Fruit fly (Drosophila melanogaster) whole organism, embryonic: ENCODE measurements around the gene Fatp1.
A peak's percentile ranks its signal among the peaks of the same experiment; 100 is the strongest.

Source experiments
- Atf-2 ChIP-seq: fragments of 200-800 bp; sonication (Bioruptor generic); optimal IDR thresholded peaks from 2 replicates; lab custom pipeline; 2016; ENCODE audit warnings: missing biosample characterization, missing genetic modification characterization
- CG10209 ChIP-seq: fragments of 200-800 bp; sonication (Bioruptor generic); optimal IDR thresholded peaks from 3 replicates; lab custom pipeline; 2017; ENCODE audit warnings: missing biosample characterization, mild to moderate bottlenecking, missing genetic modification characterization, missing genetic modification reagents
- CG10462 ChIP-seq: fragments of 200-800 bp; sonication (Bioruptor generic); optimal IDR thresholded peaks from 2 replicates; lab custom pipeline; 2016; ENCODE audit warnings: missing biosample characterization, missing genetic modification characterization
- CG10979 ChIP-seq: fragments of 200-800 bp; sonication (Bioruptor generic); optimal IDR thresholded peaks from 2 replicates; lab custom pipeline; 2018; ENCODE audit warnings: missing biosample characterization, mild to moderate bottlenecking, missing genetic modification characterization, moderate library complexity
- CG12219 ChIP-seq: fragments of 200-800 bp; sonication (Bioruptor generic); optimal IDR thresholded peaks from 3 replicates; lab custom pipeline; 2018; ENCODE audit warnings: missing biosample characterization, mild to moderate bottlenecking, missing genetic modification characterization
- CG12659 ChIP-seq: fragments of 200-800 bp; sonication (Bioruptor generic); optimal IDR thresholded peaks from 3 replicates; lab custom pipeline; 2017; ENCODE audit warnings: mild to moderate bottlenecking, missing biosample characterization, missing genetic modification reagents, missing genetic modification characterization
- CG13123 ChIP-seq: fragments of 200-800 bp; sonication (Bioruptor generic); optimal IDR thresholded peaks from 2 replicates; lab custom pipeline; 2016; ENCODE audit warnings: missing biosample characterization, missing genetic modification characterization
- CG13296 ChIP-seq: fragments of 200-800 bp; sonication (Bioruptor generic); optimal IDR thresholded peaks from 3 replicates; lab custom pipeline; 2018; ENCODE audit warnings: missing biosample characterization, mild to moderate bottlenecking, missing genetic modification characterization
- CG17612 ChIP-seq: fragments of 200-800 bp; sonication (Bioruptor generic); IDR thresholded peaks from 2 replicates; pipeline ENCODE4 v1.3.6; 2022; ENCODE audit warnings: missing biosample characterization, missing genetic modification characterization
- CG2202 ChIP-seq: fragments of 200-800 bp; sonication (Bioruptor generic); optimal IDR thresholded peaks from 2 replicates; lab custom pipeline; 2018; ENCODE audit warnings: missing biosample characterization, mild to moderate bottlenecking, missing genetic modification characterization
- CG30020 ChIP-seq: fragments of 200-800 bp; optimal IDR thresholded peaks from 2 replicates; lab custom pipeline; 2019; ENCODE audit warnings: missing biosample characterization, mild to moderate bottlenecking, missing genetic modification characterization, moderate library complexity
- CG34422 ChIP-seq: fragments of 200-800 bp; sonication (Bioruptor generic); IDR thresholded peaks from 3 replicates; pipeline ENCODE4 v1.3.6; 2022; ENCODE audit warnings: missing biosample characterization, missing genetic modification characterization
- CG3995 ChIP-seq: fragments of 200-800 bp; sonication (Bioruptor generic); optimal IDR thresholded peaks from 3 replicates; lab custom pipeline; 2016; ENCODE audit warnings: missing biosample characterization, missing genetic modification characterization
- CG42726 ChIP-seq: fragments of 200-800 bp; sonication (Bioruptor generic); IDR thresholded peaks from 2 replicates; pipeline ENCODE4 v1.3.6; 2022; ENCODE audit warnings: missing biosample characterization, missing genetic modification characterization; ENCODE audit not compliant: partially characterized antibody
- CG4404 ChIP-seq: fragments of 200-800 bp; sonication (Bioruptor generic); IDR thresholded peaks from 2 replicates; pipeline ENCODE4 v1.3.6; 2022; ENCODE audit warnings: missing biosample characterization, missing genetic modification characterization
- CG4424 ChIP-seq: fragments of 200-800 bp; sonication (Bioruptor generic); optimal IDR thresholded peaks from 3 replicates; lab custom pipeline; 2016; ENCODE audit warnings: missing biosample characterization, missing genetic modification characterization
- CG4707 ChIP-seq: fragments of 200-800 bp; sonication (Bioruptor generic); optimal IDR thresholded peaks from 2 replicates; lab custom pipeline; 2018; ENCODE audit warnings: missing biosample characterization, mild to moderate bottlenecking, missing genetic modification characterization, moderate library complexity
- CoRest ChIP-seq: fragments of 200-800 bp; sonication (Bioruptor generic); optimal IDR thresholded peaks from 3 replicates; lab custom pipeline; 2018; ENCODE audit warnings: missing biosample characterization, mild to moderate bottlenecking, missing genetic modification characterization, moderate library complexity
- D19A ChIP-seq: fragments of 200-800 bp; optimal IDR thresholded peaks from 3 replicates; lab custom pipeline; 2019; ENCODE audit warnings: missing biosample characterization, mild to moderate bottlenecking, missing genetic modification characterization, moderate library complexity
- Hey ChIP-seq: fragments of 200-800 bp; sonication (Bioruptor generic); optimal IDR thresholded peaks from 3 replicates; lab custom pipeline; 2018; ENCODE audit warnings: missing biosample characterization, mild to moderate bottlenecking, missing genetic modification characterization
- Hr39 ChIP-seq: fragments of >200 bp; optimal IDR thresholded peaks from 2 replicates; lab custom pipeline; 2017
- Hr78 ChIP-seq, 2 experiments: fragments of 200-800 bp in 1 of 2; fragments of >200 bp in 1 of 2; sonication (Bioruptor generic) in 1 of 2; optimal IDR thresholded peaks; 2 replicates each; lab custom pipeline; 2017 to 2019; ENCODE audit warnings: missing biosample characterization in 2 of 2, missing genetic modification characterization in 2 of 2, mild to moderate bottlenecking in 1 of 2, moderate library complexity in 1 of 2
- Kr ChIP-seq: fragments of 200-800 bp; sonication (Bioruptor generic); optimal IDR thresholded peaks from 2 replicates; lab custom pipeline; 2017; ENCODE audit warnings: missing biosample characterization, mild to moderate bottlenecking, missing genetic modification characterization
- Opbp ChIP-seq: fragments of 200-800 bp; sonication (Bioruptor generic); IDR thresholded peaks from 3 replicates; pipeline ENCODE4 v1.3.6; 2022; ENCODE audit warnings: missing biosample characterization, missing genetic modification characterization; ENCODE audit not compliant: partially characterized antibody
- Scr ChIP-seq: fragments of 200-800 bp; sonication (Bioruptor generic); IDR thresholded peaks from 2 replicates; pipeline ENCODE4 v1.3.6; 2022; ENCODE audit warnings: missing biosample characterization, missing genetic modification characterization; ENCODE audit not compliant: partially characterized antibody
- Usf ChIP-seq: fragments of 200-800 bp; sonication (Bioruptor generic); optimal IDR thresholded peaks from 2 replicates; lab custom pipeline; 2017; ENCODE audit warnings: missing genotype, missing biosample characterization, missing genetic modification characterization
- al ChIP-seq: fragments of 200-800 bp; sonication (Bioruptor generic); IDR thresholded peaks from 2 replicates; pipeline ENCODE4 v1.3.6; 2022; ENCODE audit warnings: missing biosample characterization, missing genetic modification characterization
- chif ChIP-seq, 2 experiments: fragments of 200-800 bp; sonication (Bioruptor generic); optimal IDR thresholded peaks; 3 replicates each; lab custom pipeline; 2016; ENCODE audit warnings: missing biosample characterization in 2 of 2, missing genetic modification characterization in 2 of 2
- da ChIP-seq: fragments of 200-800 bp; sonication (Bioruptor generic); optimal IDR thresholded peaks from 2 replicates; lab custom pipeline; 2016; ENCODE audit warnings: missing biosample characterization, missing genetic modification characterization
- dati ChIP-seq: fragments of 200-800 bp; sonication (Bioruptor generic); IDR thresholded peaks from 2 replicates; pipeline ENCODE4 v1.3.6; 2022; ENCODE audit warnings: missing biosample characterization, missing genetic modification characterization
- disco-r ChIP-seq: fragments of 200-800 bp; sonication (Bioruptor generic); optimal IDR thresholded peaks from 2 replicates; lab custom pipeline; 2016; ENCODE audit warnings: missing biosample characterization, missing genetic modification characterization
- grn ChIP-seq: fragments of 200-800 bp; sonication (Bioruptor generic); optimal IDR thresholded peaks from 3 replicates; lab custom pipeline; 2017; ENCODE audit warnings: missing biosample characterization, missing genetic modification characterization
- hbn ChIP-seq: fragments of 200-800 bp; sonication (Bioruptor generic); IDR thresholded peaks from 2 replicates; pipeline ENCODE4 v1.3.6; 2022; ENCODE audit warnings: missing biosample characterization, missing genetic modification characterization; ENCODE audit not compliant: partially characterized antibody
- lilli ChIP-seq: fragments of 200-800 bp; sonication (Bioruptor generic); optimal IDR thresholded peaks from 3 replicates; lab custom pipeline; 2016; ENCODE audit warnings: missing biosample characterization, missing genetic modification characterization
- lmd ChIP-seq: fragments of 200-800 bp; sonication (Bioruptor generic); IDR thresholded peaks from 2 replicates; pipeline ENCODE4 v1.3.6; 2022; ENCODE audit warnings: missing biosample characterization, missing genetic modification characterization
- lola ChIP-seq, 3 experiments: fragments of >200 bp in 2 of 3; fragments of 200-800 bp in 1 of 3; sonication (Bioruptor generic) in 1 of 3; optimal IDR thresholded peaks; 2 replicates each; lab custom pipeline; 2017 to 2019; ENCODE audit warnings: missing biosample characterization in 3 of 3, missing genetic modification characterization in 3 of 3, mild to moderate bottlenecking in 1 of 3, moderate library complexity in 1 of 3
- maf-S ChIP-seq: fragments of 200-800 bp; sonication (Bioruptor generic); optimal IDR thresholded peaks from 2 replicates; lab custom pipeline; 2016; ENCODE audit warnings: missing biosample characterization, missing genetic modification characterization
- mirr ChIP-seq: fragments of 200-800 bp; sonication (Bioruptor generic); optimal IDR thresholded peaks from 3 replicates; lab custom pipeline; 2018; ENCODE audit warnings: missing biosample characterization, mild to moderate bottlenecking, missing genetic modification characterization
- mld ChIP-seq: fragments of 200-800 bp; sonication (Bioruptor generic); IDR thresholded peaks from 3 replicates; pipeline ENCODE4 v1.3.6; 2022; ENCODE audit warnings: missing biosample characterization, missing genetic modification characterization; ENCODE audit not compliant: partially characterized antibody
- nom ChIP-seq: fragments of 200-800 bp; sonication (Bioruptor generic); optimal IDR thresholded peaks from 2 replicates; lab custom pipeline; 2017; ENCODE audit warnings: missing biosample characterization, missing genetic modification characterization, mild to moderate bottlenecking, moderate library complexity, missing genetic modification reagents
- oc ChIP-seq: fragments of 200-800 bp; sonication (Bioruptor generic); optimal IDR thresholded peaks from 2 replicates; lab custom pipeline; 2018; ENCODE audit warnings: missing biosample characterization, mild to moderate bottlenecking, missing genetic modification characterization, moderate library complexity
- phol ChIP-seq: fragments of 200-800 bp; sonication (Bioruptor generic); optimal IDR thresholded peaks from 3 replicates; lab custom pipeline; 2018; ENCODE audit warnings: missing biosample characterization, mild to moderate bottlenecking, missing genetic modification characterization, moderate library complexity
- pros ChIP-seq: fragments of 200-800 bp; sonication (Bioruptor generic); optimal IDR thresholded peaks from 3 replicates; lab custom pipeline; 2019; ENCODE audit warnings: missing biosample characterization, mild to moderate bottlenecking, missing genetic modification characterization, moderate library complexity
- pzg ChIP-seq: fragments of 200-800 bp; sonication (Bioruptor generic); optimal IDR thresholded peaks from 3 replicates; lab custom pipeline; 2018; ENCODE audit warnings: missing biosample characterization, mild to moderate bottlenecking, missing genetic modification characterization, moderate library complexity
- stwl ChIP-seq: fragments of 200-800 bp; sonication (Bioruptor generic); optimal IDR thresholded peaks from 3 replicates; lab custom pipeline; 2018; ENCODE audit warnings: missing biosample characterization, mild to moderate bottlenecking, missing genetic modification characterization, moderate library complexity
- tna ChIP-seq: fragments of 200-800 bp; sonication (Bioruptor generic); IDR thresholded peaks from 2 replicates; pipeline ENCODE4 v1.3.6; 2022; ENCODE audit warnings: missing biosample characterization, missing genetic modification characterization; ENCODE audit not compliant: partially characterized antibody
- tx ChIP-seq: fragments of 200-800 bp; sonication (Bioruptor generic); optimal IDR thresholded peaks from 2 replicates; lab custom pipeline; 2016; ENCODE audit warnings: missing biosample characterization, missing genetic modification characterization
- wor ChIP-seq: fragments of 200-800 bp; sonication (Bioruptor generic); IDR thresholded peaks from 2 replicates; pipeline ENCODE4 v1.3.6; 2022; ENCODE audit warnings: missing biosample characterization, missing genetic modification characterization
- yki ChIP-seq: fragments of >200 bp; optimal IDR thresholded peaks from 3 replicates; lab custom pipeline; 2018

Fatp1 gene

dm6 chr2L:10488484-10489223 lies 28.4 kb downstream of the Fatp1 start, which contains the start of the genes Cog4 and CG6144 (continued):
- TF ChIP-seq da (no peak), pros (GFP tag; lab: Kevin White, UChicago) (no peak), mld (GFP tag; lab: Robert Waterston, UW) (no peak), Hr78 (GFP tag; optimal IDR thresholded peaks at IDR 0.05; lab: Kevin White, UChicago) (no peak), CG3995 (peak; percentile 91), Opbp (GFP tag; lab: Robert Waterston, UW) (peak; percentile 68), disco-r (GFP tag; lab: Kevin White, UChicago) (no peak), lola (GFP tag; optimal IDR thresholded peaks at IDR 0.05; lab: Kevin White, UChicago) (peak in 1 of 3 experiments; percentile 55), maf-S (GFP tag; lab: Kevin White, UChicago) (no peak), CG17612 (no peak), Hey (no peak), CG2202 (tag; lab: Kevin White, UChicago) (no peak), Kr (GFP tag; lab: Kevin White, UChicago) (no peak), lilli (GFP tag; lab: Kevin White, UChicago) (peak; percentile 60), stwl (tag; lab: Kevin White, UChicago) (peak; percentile 34), wor (GFP tag; lab: Robert Waterston, UW) (no peak), CG13123 (no peak), CG4424 (GFP tag; lab: Kevin White, UChicago) (no peak), Scr (GFP tag; lab: Robert Waterston, UW) (peak; percentile 82), CG42726 (GFP tag; lab: Robert Waterston, UW) (no peak; the same call in 1 of the 2 replicates), CG13296 (no peak), al (GFP tag; lab: Robert Waterston, UW) (0 out of 2 replicates have a peak, but pooled peaks have one; percentile 17), phol (tag; lab: Kevin White, UChicago) (peak; percentile 48), dati (GFP tag; lab: Robert Waterston, UW) (no peak), CG4707 (GFP tag; lab: Kevin White, UChicago) (no peak), Hr39 (lab: Kevin White, UChicago) (no peak), CG30020 (tag; lab: Kevin White, UChicago) (peak; percentile 65), CG10979 (tag; lab: Kevin White, UChicago) (peak; percentile 14), D19A (tag; lab: Kevin White, UChicago) (no peak), CG4404 (GFP tag; lab: Robert Waterston, UW) (no peak), CG10462 (GFP tag; lab: Kevin White, UChicago) (no peak), Usf (GFP tag; lab: Kevin White, UChicago) (no peak), Atf-2 (GFP tag; lab: Kevin White, UChicago) (no peak), yki (lab: Kevin White, UChicago) (no peak), tna (GFP tag; lab: Robert Waterston, UW) (peak; percentile 62), oc (no peak), CoRest (tag; lab: Kevin White, UChicago) (no peak), hbn (GFP tag; lab: Robert Waterston, UW) (peak; percentile 82), nom (GFP tag; lab: Kevin White, UChicago) (no peak), chif (GFP tag; optimal IDR thresholded peaks at IDR 0.05; lab: Kevin White, UChicago) (no peak), lmd (GFP tag; lab: Robert Waterston, UW) (no peak), CG34422 (GFP tag; lab: Robert Waterston, UW) (peak; percentile 55; the same call in 1 of the 3 replicates), pzg (GFP tag; lab: Kevin White, UChicago) (peak; percentile 61), grn (GFP tag; lab: Kevin White, UChicago) (peak; percentile 63), CG12659 (GFP tag; lab: Kevin White, UChicago) (peak; percentile 44), CG12219 (GFP tag; lab: Kevin White, UChicago) (no peak), CG10209 (GFP tag; lab: Kevin White, UChicago) (no peak), tx (GFP tag; lab: Kevin White, UChicago) (no peak), mirr (GFP tag; lab: Kevin White, UChicago) (no peak)
